Worm (Caenorhabditis elegans) whole organism, L3 larva: ENCODE measurements around the gene gcp-2.1.

Experiments
- ceh-82 ChIP-seq: fragments of 150-350 bp; optimal IDR thresholded peaks from 2 replicates; lab custom pipeline; 2014; ENCODE audit warnings: missing biosample characterization, missing genetic modification characterization
- elt-3 ChIP-seq, 3 experiments: fragments of 150-350 bp in 1 of 3; sonication (generic microtip) in 2 of 3; optimal IDR thresholded peaks; 2 replicates in 2 of 3; 4 replicates in 1 of 3; lab custom pipeline; 2014 to 2017; ENCODE audit warnings: missing biosample characterization in 3 of 3, missing genetic modification characterization in 3 of 3
- jun-1 ChIP-seq: fragments of 150-350 bp; optimal IDR thresholded peaks from 2 replicates; lab custom pipeline; 2014; ENCODE audit warnings: missing biosample characterization, missing genetic modification reagents, missing genetic modification characterization
- nhr-12 ChIP-seq: fragments of 150-350 bp; optimal IDR thresholded peaks from 2 replicates; lab custom pipeline; 2014; ENCODE audit warnings: missing biosample characterization, missing genetic modification characterization
- skn-1 ChIP-seq: fragments of 150-350 bp; optimal IDR thresholded peaks from 2 replicates; lab custom pipeline; 2014; ENCODE audit warnings: missing biosample characterization, missing genetic modification characterization
- unc-62 ChIP-seq: fragments of 150-350 bp; sonication (generic microtip); optimal IDR thresholded peaks from 4 replicates; lab custom pipeline; 2014; ENCODE audit warnings: missing biosample characterization, missing genetic modification reagents, missing genetic modification characterization
- ztf-4 ChIP-seq: fragments of 150-350 bp; optimal IDR thresholded peaks from 2 replicates; lab custom pipeline; 2014; ENCODE audit warnings: missing biosample characterization, missing genetic modification characterization

DNA sequence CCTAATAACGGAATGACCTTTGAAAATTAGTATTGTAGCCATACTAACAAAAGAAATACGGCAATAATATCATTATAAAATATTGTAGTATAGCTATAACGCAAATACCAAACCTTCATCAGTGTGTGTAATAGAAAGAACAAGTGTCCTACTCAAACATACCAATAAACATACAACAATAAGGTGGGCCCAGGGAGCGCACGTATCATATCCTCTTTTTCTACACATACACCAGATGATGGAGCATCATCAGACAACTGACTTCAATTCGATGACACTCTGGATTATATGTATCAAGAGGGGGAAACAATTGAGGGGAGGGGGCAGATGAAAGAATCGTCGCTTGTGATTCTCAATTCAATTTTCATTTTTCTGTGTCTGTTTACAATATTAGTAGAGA is 1.4 kb upstream of the gcp-2.1 start:
- TF ChIP-seq unc-62 (GFP tag; lab: Kevin White, UChicago) (no peak), ztf-4 (no peak), ceh-82 (tag; lab: Kevin White, UChicago) (no peak), elt-3 (tag; optimal IDR thresholded peaks at IDR 0.05; lab: Kevin White, UChicago) (no peak), nhr-12 (no peak), skn-1 (tag; lab: Kevin White, UChicago) (no peak), jun-1 (tag; lab: Kevin White, UChicago) (no peak)
